Fruit fly (Drosophila melanogaster): ENCODE measurements around the gene CG42728.

CG42728 gene

dm6 chr3L:15533402-15534129 lies 5.6 kb upstream of the CG42728 start (continued):
- TF ChIP-seq esn (GFP tag; optimal IDR thresholded peaks at IDR 0.05) (peak; percentile 87), cyc (GFP tag; optimal IDR thresholded peaks at IDR 0.05) (peak; percentile 84), Hr4 (GFP tag; optimal IDR thresholded peaks at IDR 0.05) (peak; percentile 72), Eip93F (GFP tag; optimal IDR thresholded peaks at IDR 0.05) (no peak), net (GFP tag; optimal IDR thresholded peaks at IDR 0.05) (peak; percentile 50), OdsH (GFP tag; optimal IDR thresholded peaks at IDR 0.05) (peak; percentile 65), Gug (GFP tag; IDR thresholded peaks at IDR 0.05) (peak; percentile 24; the same call in 1 of the 2 replicates), CG11902 (GFP tag; optimal IDR thresholded peaks at IDR 0.05) (peak; percentile 35), dsx (GFP tag; optimal IDR thresholded peaks at IDR 0.05; ENCODE audit: poor library complexity, severe bottlenecking) (peak; percentile 54), Met (GFP tag; optimal IDR thresholded peaks at IDR 0.05) (peak; percentile 90), Eip75B (GFP tag; optimal IDR thresholded peaks at IDR 0.05) (peak; percentile 82), Sox102F (GFP tag; optimal IDR thresholded peaks at IDR 0.05) (peak; percentile 80), CG3919 (GFP tag; optimal IDR thresholded peaks at IDR 0.05) (peak; percentile 68), CG10669 (GFP tag; optimal IDR thresholded peaks at IDR 0.05) (peak; percentile 63), CG6854 (GFP tag; optimal IDR thresholded peaks at IDR 0.05) (peak; percentile 16), CG6792 (GFP tag; optimal IDR thresholded peaks at IDR 0.05) (peak; percentile 69), CG31627 (GFP tag; optimal IDR thresholded peaks at IDR 0.05) (peak; percentile 86), Sox15 (GFP tag; optimal IDR thresholded peaks at IDR 0.05) (peak; percentile 40), CG6808 (GFP tag; optimal IDR thresholded peaks at IDR 0.05) (peak; percentile 70), salr (GFP tag; optimal IDR thresholded peaks at IDR 0.05) (peak; percentile 25 to 31), CG6163 (GFP tag; IDR thresholded peaks at IDR 0.05) (peak; percentile 58), Hr38 (GFP tag; optimal IDR thresholded peaks at IDR 0.05) (no peak), CG1621 (tag; optimal IDR thresholded peaks at IDR 0.05) (peak; percentile 54), CG11762 (GFP tag; optimal IDR thresholded peaks at IDR 0.05; ENCODE audit: insufficient read depth) (peak; percentile 35)

DNA sequence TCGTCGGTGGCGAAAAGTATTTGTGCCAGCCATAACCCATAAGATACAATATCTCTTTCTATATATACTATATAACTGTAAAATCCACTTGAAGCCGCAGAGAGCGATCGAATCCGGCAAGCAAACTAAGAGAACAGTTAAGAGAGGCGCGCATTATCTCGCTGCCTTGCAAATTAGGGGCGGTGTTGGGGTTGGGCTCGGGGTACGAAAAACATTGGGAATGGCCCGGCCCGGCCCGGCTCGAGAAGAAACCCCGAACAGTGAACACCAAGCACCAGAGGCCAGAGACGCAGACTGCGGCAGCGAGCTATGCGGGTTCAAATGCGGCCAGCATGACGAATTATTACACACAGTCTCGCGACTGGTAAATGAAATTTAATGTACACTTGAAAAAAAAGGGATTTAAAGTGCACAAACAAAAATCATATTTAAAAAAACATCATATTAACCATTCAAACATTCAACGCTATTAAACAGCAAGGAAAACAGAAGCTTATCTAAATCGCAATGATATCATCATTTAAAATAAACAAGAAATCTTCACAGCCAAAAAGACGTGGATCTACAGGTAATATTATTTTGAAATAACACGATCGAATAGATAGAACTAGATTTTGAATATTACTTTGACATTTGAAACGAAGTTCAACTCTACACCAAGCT lies 4.5 kb upstream of the CG42728 start:
- TF ChIP-seq CG32006 (GFP tag; optimal IDR thresholded peaks at IDR 0.05) (peak; percentile 68), Smox (GFP tag; optimal IDR thresholded peaks at IDR 0.05) (peak; percentile 42), fd85E (GFP tag; optimal IDR thresholded peaks at IDR 0.05) (no peak), cyc (GFP tag; optimal IDR thresholded peaks at IDR 0.05) (peak; percentile 65), CG10631 (GFP tag; optimal IDR thresholded peaks at IDR 0.05) (peak; percentile 49), CG3919 (GFP tag; optimal IDR thresholded peaks at IDR 0.05) (peak; percentile 66), net (GFP tag; optimal IDR thresholded peaks at IDR 0.05) (no peak), CG11902 (GFP tag; optimal IDR thresholded peaks at IDR 0.05) (no peak), topi (GFP tag; optimal IDR thresholded peaks at IDR 0.05) (peak; percentile 63), fkh (GFP tag; optimal IDR thresholded peaks at IDR 0.05) (no peak), CG8119 (GFP tag; IDR thresholded peaks at IDR 0.05) (peak; percentile 48; the same call in 2 of the 3 replicates), Gug (GFP tag; IDR thresholded peaks at IDR 0.05) (peak; percentile 58), OdsH (GFP tag; optimal IDR thresholded peaks at IDR 0.05) (peak; percentile 1), Eip93F (GFP tag; optimal IDR thresholded peaks at IDR 0.05) (peak; percentile 34), Sox15 (GFP tag; optimal IDR thresholded peaks at IDR 0.05) (no peak), CG6792 (GFP tag; optimal IDR thresholded peaks at IDR 0.05) (no peak), Eip75B (GFP tag; optimal IDR thresholded peaks at IDR 0.05) (peak; percentile 38), Eip78C (GFP tag) (peak; percentile 81), salr (GFP tag; optimal IDR thresholded peaks at IDR 0.05) (peak in 1 of 2 experiments; percentile 57), acj6 (GFP tag; optimal IDR thresholded peaks at IDR 0.05) (peak; percentile 1), ss (GFP tag; optimal IDR thresholded peaks at IDR 0.05) (no peak), CG8632 (GFP tag; optimal IDR thresholded peaks at IDR 0.05) (no peak), Hr38 (GFP tag; optimal IDR thresholded peaks at IDR 0.05) (no peak), Lpt (GFP tag; optimal IDR thresholded peaks at IDR 0.05) (peak; percentile 31), Hr4 (GFP tag; optimal IDR thresholded peaks at IDR 0.05) (peak; percentile 47), CG16779 (tag; optimal IDR thresholded peaks at IDR 0.05) (no peak), Met (GFP tag; optimal IDR thresholded peaks at IDR 0.05) (peak; percentile 63), Ets96B (tag; optimal IDR thresholded peaks at IDR 0.05) (peak; percentile 10), lz (GFP tag; optimal IDR thresholded peaks at IDR 0.05) (peak; percentile 25), spab (GFP tag; optimal IDR thresholded peaks at IDR 0.05) (peak; percentile 52), CG8319 (GFP tag; optimal IDR thresholded peaks at IDR 0.05) (peak; percentile 3), CG6276 (GFP tag; optimal IDR thresholded peaks at IDR 0.05) (peak; percentile 77), pdm3 (GFP tag; optimal IDR thresholded peaks at IDR 0.05) (peak; percentile 41), CG7368 (GFP tag; optimal IDR thresholded peaks at IDR 0.05) (no peak), CG3032 (tag; optimal IDR thresholded peaks at IDR 0.05) (peak; percentile 43)
